Fruit fly (Drosophila melanogaster): ENCODE data around the gene Msp300.

Msp300 gene

dm6 chr2L:5099790-5100360, 802 bp upstream of the Msp300 start, which contains the start of gene ND-13A (continued):
- TF ChIP-seq sqz (GFP tag; optimal IDR thresholded peaks at IDR 0.05) = peak; percentile 5
- TF ChIP-seq CG12391 (tag; optimal IDR thresholded peaks at IDR 0.05) = peak; percentile 4
- no peak for TF ChIP-seq CG14441 (GFP tag; IDR thresholded peaks at IDR 0.05)
- no peak for TF ChIP-seq Bdp1 (GFP tag; optimal IDR thresholded peaks at IDR 0.05)
- TF ChIP-seq CG15479 (GFP tag; optimal IDR thresholded peaks at IDR 0.05) = peak; percentile 12
- TF ChIP-seq CG13287 (GFP tag; IDR thresholded peaks at IDR 0.05; ENCODE audit: partially characterized antibody) = peak; percentile 55; the same call in 1 of the 2 replicates
- peak; percentile 22 for TF ChIP-seq CrebB (tag; optimal IDR thresholded peaks at IDR 0.05)
- peak; percentile 35; the same call in 1 of the 2 replicates for TF ChIP-seq sna (GFP tag; IDR thresholded peaks at IDR 0.05; ENCODE audit: partially characterized antibody)
- TF ChIP-seq Gsc (GFP tag; IDR thresholded peaks at IDR 0.05) = no peak
- peak; percentile 44 for TF ChIP-seq CG7987 (GFP tag; optimal IDR thresholded peaks at IDR 0.05)
- no peak for TF ChIP-seq CkIIα-i1 (GFP tag; IDR thresholded peaks at IDR 0.05)
- peak; percentile 63 for TF ChIP-seq cad (GFP tag; optimal IDR thresholded peaks at IDR 0.05)
- peak; percentile 36 for TF ChIP-seq nom (GFP tag; optimal IDR thresholded peaks at IDR 0.05)
- peak in 1 of 2 experiments; percentile 93 for TF ChIP-seq Pdp1 (GFP tag; optimal IDR thresholded peaks at IDR 0.05)
- TF ChIP-seq Ets97D (GFP tag; optimal IDR thresholded peaks at IDR 0.05) = peak; percentile 24
- no peak for TF ChIP-seq Gug (GFP tag; IDR thresholded peaks at IDR 0.05)
- TF ChIP-seq CG9876 (GFP tag; optimal IDR thresholded peaks at IDR 0.05) = no peak
- TF ChIP-seq phol (tag; optimal IDR thresholded peaks at IDR 0.05) = peak; percentile 14
- peak; percentile 13 for TF ChIP-seq sd (tag; optimal IDR thresholded peaks at IDR 0.05)
- 0 out of 2 replicates have a peak, but pooled peaks have one; percentile 11 for TF ChIP-seq Xrp1 (GFP tag; IDR thresholded peaks at IDR 0.05)
- TF ChIP-seq CG30020 (tag; optimal IDR thresholded peaks at IDR 0.05) = peak; percentile 25
- peak; percentile 44 for TF ChIP-seq CG15514 (GFP tag; optimal IDR thresholded peaks at IDR 0.05)
- TF ChIP-seq HLH4C (GFP tag; IDR thresholded peaks at IDR 0.05; ENCODE audit: partially characterized antibody) = 0 out of 3 replicates have a peak, but pooled peaks have one; percentile 9
- TF ChIP-seq Elba2 (GFP tag; optimal IDR thresholded peaks at IDR 0.05) = peak; percentile 28
- peak; percentile 9 for TF ChIP-seq nmo (GFP tag; optimal IDR thresholded peaks at IDR 0.05)
- peak; percentile 9; the same call in 1 of the 2 replicates for TF ChIP-seq stc (GFP tag; IDR thresholded peaks at IDR 0.05)
- TF ChIP-seq CG1603 (tag; optimal IDR thresholded peaks at IDR 0.05) = peak; percentile 40
- peak; percentile 9 for TF ChIP-seq CG15601 (tag; optimal IDR thresholded peaks at IDR 0.05)
- TF ChIP-seq CG31441 (GFP tag; IDR thresholded peaks at IDR 0.05) = 0 out of 2 replicates have a peak, but pooled peaks have one; percentile 22
- peak; percentile 36 to 92 for TF ChIP-seq crp (GFP tag; optimal IDR thresholded peaks at IDR 0.05)
- peak; percentile 18 for TF ChIP-seq BEAF-32 (GFP tag; optimal IDR thresholded peaks at IDR 0.05)
- TF ChIP-seq Dll (GFP tag; IDR thresholded peaks at IDR 0.05; ENCODE audit: partially characterized antibody) = 0 out of 4 replicates have a peak, but pooled peaks have one; percentile 34
- TF ChIP-seq CG11695 (GFP tag; IDR thresholded peaks at IDR 0.05) = no peak
- TF ChIP-seq hth (optimal IDR thresholded peaks at IDR 0.05) = no peak
- peak; percentile 22 for TF ChIP-seq Hmr (GFP tag; optimal IDR thresholded peaks at IDR 0.05)
- TF ChIP-seq CG8478 (optimal IDR thresholded peaks at IDR 0.05) = no peak
- peak; percentile 47 for TF ChIP-seq Med (GFP tag)
- peak; percentile 83 for TF ChIP-seq MESR4 (GFP tag; optimal IDR thresholded peaks at IDR 0.05)
- TF ChIP-seq CG9797 (GFP tag; optimal IDR thresholded peaks at IDR 0.05) = peak; percentile 61
- no peak for TF ChIP-seq CG11696 (GFP tag; IDR thresholded peaks at IDR 0.05)
- peak; percentile 30; the same call in 1 of the 2 replicates for TF ChIP-seq Scr (GFP tag; IDR thresholded peaks at IDR 0.05; ENCODE audit: partially characterized antibody)
- TF ChIP-seq Deaf1 (tag; optimal IDR thresholded peaks at IDR 0.05) = no peak
- no peak for TF ChIP-seq CG8290 (GFP tag; optimal IDR thresholded peaks at IDR 0.05)
- TF ChIP-seq CG8290 (tag; optimal IDR thresholded peaks at IDR 0.05) = peak in 1 of 2 experiments; percentile 61
- TF ChIP-seq CG6254 (GFP tag; optimal IDR thresholded peaks at IDR 0.05) = peak; percentile 100
- TF ChIP-seq HLH3B (GFP tag; IDR thresholded peaks at IDR 0.05) = no peak

Data from whole organism, embryonic.